Worm (Caenorhabditis elegans) whole organism, mixed stage, embryonic: ENCODE data around the gene basl-1.

Experiments used
- elt-3 ChIP-seq: fragments of 150-350 bp; optimal IDR thresholded peaks from 2 replicates; lab custom pipeline; 2014; ENCODE audit warnings: missing biosample characterization, missing genetic modification characterization
- nhr-12 ChIP-seq: fragments of 150-350 bp; optimal IDR thresholded peaks from 2 replicates; lab custom pipeline; 2014; ENCODE audit warnings: missing biosample characterization, missing genetic modification characterization

- no peak for TF ChIP-seq nhr-12 (tag; lab: Kevin White, UChicago)
- TF ChIP-seq elt-3: no peak
Measured at ce11 chrIII:5584647-5585046, 30.1 kb upstream of the basl-1 start, which contains the start of gene F56D2.3.
